Worm (Caenorhabditis elegans): ENCODE measurements around the gene egl-13.

DNA sequence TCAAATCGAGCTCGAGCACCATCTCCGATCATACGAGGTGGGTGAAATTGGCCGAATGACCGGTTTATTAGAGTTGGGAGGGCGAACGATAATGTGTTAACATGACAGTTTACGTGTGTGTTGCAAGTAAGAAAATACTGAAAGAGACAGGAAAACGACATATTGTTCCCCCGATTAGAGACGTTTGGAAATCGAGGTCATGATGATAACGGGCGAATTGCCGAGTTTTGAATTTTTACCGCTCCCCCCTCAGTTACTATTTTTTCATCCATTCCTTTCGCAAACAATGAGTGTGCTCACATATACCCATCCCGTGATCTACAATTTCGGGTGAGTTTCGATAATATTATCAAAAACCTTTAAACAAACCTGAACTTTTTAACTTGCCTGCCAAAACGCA is 6.1 kb downstream of the egl-13 start:
- TF ChIP-seq C08G9.2 (tag; optimal IDR thresholded peaks at IDR 0.05): no peak
- TF ChIP-seq F13H6.1 (tag; optimal IDR thresholded peaks at IDR 0.05): no peak
- no peak for TF ChIP-seq ceh-22 (tag; optimal IDR thresholded peaks at IDR 0.05)
- no peak for TF ChIP-seq ama-1 (optimal IDR thresholded peaks at IDR 0.05)
- TF ChIP-seq pha-4 (tag; optimal IDR thresholded peaks at IDR 0.05): no peak
- no peak for TF ChIP-seq dve-1 (tag; optimal IDR thresholded peaks at IDR 0.05)
- TF ChIP-seq ceh-48 (tag; optimal IDR thresholded peaks at IDR 0.05): no peak
- no peak for TF ChIP-seq lim-6 (tag; optimal IDR thresholded peaks at IDR 0.05)
- TF ChIP-seq tbx-2 (tag; optimal IDR thresholded peaks at IDR 0.05): no peak
- TF ChIP-seq syd-9 (tag; optimal IDR thresholded peaks at IDR 0.05): no peak
- no peak for TF ChIP-seq ceh-6 (GFP tag; optimal IDR thresholded peaks at IDR 0.05)
- no peak for TF ChIP-seq mec-3 (tag; optimal IDR thresholded peaks at IDR 0.05; ENCODE audit: borderline replicate concordance)
- TF ChIP-seq ets-4 (tag; optimal IDR thresholded peaks at IDR 0.05): no peak
